Fruit fly (Drosophila melanogaster): ENCODE measurements around the gene CG8833.

The CG8833 gene

dm6 chr3L:13922023-13922652 is 6.7 kb downstream of the CG8833 start (continued):
- peak; percentile 17 for TF ChIP-seq Fer1 (GFP tag; optimal IDR thresholded peaks at IDR 0.05)
- peak; percentile 7 for TF ChIP-seq CG1602 (GFP tag; optimal IDR thresholded peaks at IDR 0.05)
- TF ChIP-seq tio (GFP tag; optimal IDR thresholded peaks at IDR 0.05), result peak; percentile 26
- no peak for TF ChIP-seq Sin3A (optimal IDR thresholded peaks at IDR 0.05)
- peak; percentile 30 for TF ChIP-seq Ssrp (tag; optimal IDR thresholded peaks at IDR 0.05)
- TF ChIP-seq chn (GFP tag; optimal IDR thresholded peaks at IDR 0.05), result peak; percentile 56
- TF ChIP-seq Oli (tag; optimal IDR thresholded peaks at IDR 0.05), result peak; percentile 51
- TF ChIP-seq hb (GFP tag; IDR thresholded peaks at IDR 0.05; ENCODE audit: partially characterized antibody), result no peak
- no peak for TF ChIP-seq dm (GFP tag; optimal IDR thresholded peaks at IDR 0.05)
- peak; percentile 62 for TF ChIP-seq CG9437 (GFP tag; optimal IDR thresholded peaks at IDR 0.05)
- no peak for TF ChIP-seq Lhr (GFP tag; optimal IDR thresholded peaks at IDR 0.05)
- peak; percentile 32 for TF ChIP-seq Sox100B (GFP tag; optimal IDR thresholded peaks at IDR 0.05)
- no peak for TF ChIP-seq fu2 (GFP tag; optimal IDR thresholded peaks at IDR 0.05)
- no peak for TF ChIP-seq CTCF (GFP tag; optimal IDR thresholded peaks at IDR 0.05)
- peak; percentile 64 for TF ChIP-seq CG9727 (GFP tag; optimal IDR thresholded peaks at IDR 0.05)
- TF ChIP-seq mam (GFP tag; optimal IDR thresholded peaks at IDR 0.05), result peak; percentile 47
- no peak for TF ChIP-seq CG1233 (GFP tag; optimal IDR thresholded peaks at IDR 0.05)
- TF ChIP-seq CG11723 (GFP tag; optimal IDR thresholded peaks at IDR 0.05), result peak; percentile 20
- peak; percentile 42 for TF ChIP-seq Ptx1 (GFP tag; IDR thresholded peaks at IDR 0.05)
- TF ChIP-seq tna (GFP tag; IDR thresholded peaks at IDR 0.05; ENCODE audit: partially characterized antibody), result no peak
- TF ChIP-seq CG3995 (GFP tag; optimal IDR thresholded peaks at IDR 0.05), result peak; percentile 21
- no peak for TF ChIP-seq CG11093 (GFP tag; IDR thresholded peaks at IDR 0.05)
- no peak for TF ChIP-seq E2f1 (GFP tag; IDR thresholded peaks at IDR 0.05)
- no peak for TF ChIP-seq run (tag; optimal IDR thresholded peaks at IDR 0.05)
- peak; percentile 50 for TF ChIP-seq CG17359 (tag; optimal IDR thresholded peaks at IDR 0.05)
- TF ChIP-seq bsh (GFP tag; optimal IDR thresholded peaks at IDR 0.05), result peak in 1 of 2 experiments; percentile 32
- TF ChIP-seq Taf1 (GFP tag; IDR thresholded peaks at IDR 0.05), result peak; percentile 40; the same call in 1 of the 2 replicates
- TF ChIP-seq Vsx1 (GFP tag; optimal IDR thresholded peaks at IDR 0.05), result no peak
- TF ChIP-seq Mes4 (GFP tag; optimal IDR thresholded peaks at IDR 0.05), result peak; percentile 11
- peak; percentile 7 for TF ChIP-seq trh (GFP tag; optimal IDR thresholded peaks at IDR 0.05)
- peak; percentile 29 for TF ChIP-seq B-H1 (GFP tag; IDR thresholded peaks at IDR 0.05)
- no peak for TF ChIP-seq caup (GFP tag; optimal IDR thresholded peaks at IDR 0.05; ENCODE audit: severe bottlenecking)
- TF ChIP-seq ara (GFP tag; IDR thresholded peaks at IDR 0.05), result peak; percentile 26; the same call in 1 of the 2 replicates
- peak; percentile 58 for TF ChIP-seq CG11504 (tag; optimal IDR thresholded peaks at IDR 0.05)
- peak; percentile 39 for TF ChIP-seq CG12659 (GFP tag; optimal IDR thresholded peaks at IDR 0.05)
- TF ChIP-seq CG3838 (GFP tag; optimal IDR thresholded peaks at IDR 0.05), result peak; percentile 10
- no peak for TF ChIP-seq mirr (GFP tag; optimal IDR thresholded peaks at IDR 0.05)
- TF ChIP-seq CG14710 (tag; optimal IDR thresholded peaks at IDR 0.05), result peak; percentile 26
- peak; percentile 17 for TF ChIP-seq Hsf (GFP tag; optimal IDR thresholded peaks at IDR 0.05)
- TF ChIP-seq CG2120 (GFP tag; optimal IDR thresholded peaks at IDR 0.05), result peak; percentile 68
- peak; percentile 35 for TF ChIP-seq pum (GFP tag; optimal IDR thresholded peaks at IDR 0.05)
- TF ChIP-seq Tbp (GFP tag; optimal IDR thresholded peaks at IDR 0.05), result no peak
- peak; percentile 85 for TF ChIP-seq Med (GFP tag)
- TF ChIP-seq CG30020 (tag; optimal IDR thresholded peaks at IDR 0.05), result no peak
- TF ChIP-seq Blimp-1 (GFP tag; optimal IDR thresholded peaks at IDR 0.05), result peak; percentile 13
- TF ChIP-seq CG4707 (GFP tag; optimal IDR thresholded peaks at IDR 0.05), result peak; percentile 94
- peak; percentile 8 for TF ChIP-seq Bteb2 (GFP tag; optimal IDR thresholded peaks at IDR 0.05)
- peak; percentile 11 for TF ChIP-seq Camta (GFP tag; optimal IDR thresholded peaks at IDR 0.05)
- TF ChIP-seq CG12391 (tag; optimal IDR thresholded peaks at IDR 0.05), result peak; percentile 52
- TF ChIP-seq CG18599 (GFP tag; optimal IDR thresholded peaks at IDR 0.05), result peak; percentile 38

Measured in whole organism, embryonic.